Fruit fly (Drosophila melanogaster) whole organism, embryonic: Measurements from ENCODE around the gene 14-3-3epsilon.

Source experiments
- Aef1 ChIP-seq: fragments of 200-800 bp; sonication (Bioruptor generic); IDR thresholded peaks from 3 replicates; pipeline ENCODE4 v1.3.6; 2022; ENCODE audit warnings: missing biosample characterization, missing genetic modification characterization
- Atf-2 ChIP-seq: fragments of 200-800 bp; sonication (Bioruptor generic); optimal IDR thresholded peaks from 2 replicates; lab custom pipeline; 2016; ENCODE audit warnings: missing biosample characterization, missing genetic modification characterization
- Atf6 ChIP-seq: fragments of 200-800 bp; sonication (Bioruptor generic); IDR thresholded peaks from 2 replicates; pipeline ENCODE4 v1.3.6; 2022; ENCODE audit warnings: missing biosample characterization, missing genetic modification characterization
- CG10959 ChIP-seq: fragments of 200-800 bp; sonication (Bioruptor generic); IDR thresholded peaks from 2 replicates; pipeline ENCODE4 v1.3.6; 2022; ENCODE audit warnings: missing biosample characterization, missing genetic modification characterization
- CG11560 ChIP-seq: fragments of 200-800 bp; sonication (Bioruptor generic); IDR thresholded peaks from 3 replicates; pipeline ENCODE4 v1.3.6; 2022; ENCODE audit warnings: missing biosample characterization, missing genetic modification characterization
- CG12071 ChIP-seq: fragments of 200-800 bp; sonication (Bioruptor generic); optimal IDR thresholded peaks from 3 replicates; lab custom pipeline; 2018; ENCODE audit warnings: missing biosample characterization, mild to moderate bottlenecking, missing genetic modification characterization
- CG12299 ChIP-seq: fragments of 200-800 bp; sonication (Bioruptor generic); optimal IDR thresholded peaks from 2 replicates; lab custom pipeline; 2018; ENCODE audit warnings: missing biosample characterization, mild to moderate bottlenecking, missing genetic modification characterization
- CG12659 ChIP-seq: fragments of 200-800 bp; sonication (Bioruptor generic); optimal IDR thresholded peaks from 3 replicates; lab custom pipeline; 2017; ENCODE audit warnings: mild to moderate bottlenecking, missing biosample characterization, missing genetic modification reagents, missing genetic modification characterization
- CG12744 ChIP-seq: fragments of 200-800 bp; sonication (Bioruptor generic); optimal IDR thresholded peaks from 2 replicates; lab custom pipeline; 2016; ENCODE audit warnings: missing biosample characterization, missing genetic modification characterization
- CG12769 ChIP-seq: fragments of 200-800 bp; sonication (Bioruptor generic); optimal IDR thresholded peaks from 2 replicates; lab custom pipeline; 2019; ENCODE audit warnings: missing biosample characterization, mild to moderate bottlenecking, missing genetic modification characterization, moderate library complexity
- CG15011 ChIP-seq: fragments of 200-800 bp; sonication (Bioruptor generic); optimal IDR thresholded peaks from 3 replicates; lab custom pipeline; 2018; ENCODE audit warnings: missing biosample characterization, mild to moderate bottlenecking, missing genetic modification characterization
- CG15269 ChIP-seq: fragments of 200-800 bp; sonication (Bioruptor generic); optimal IDR thresholded peaks from 2 replicates; lab custom pipeline; 2018; ENCODE audit warnings: missing biosample characterization, mild to moderate bottlenecking, missing genetic modification characterization, moderate library complexity
- CG17385 ChIP-seq: fragments of 200-800 bp; sonication (Bioruptor generic); optimal IDR thresholded peaks from 3 replicates; lab custom pipeline; 2018; ENCODE audit warnings: missing biosample characterization, mild to moderate bottlenecking, missing genetic modification characterization
- CG17912 ChIP-seq: fragments of 200-800 bp; sonication (Bioruptor generic); optimal IDR thresholded peaks from 2 replicates; lab custom pipeline; 2018; ENCODE audit warnings: missing biosample characterization, mild to moderate bottlenecking, missing genetic modification characterization
- CG18476 ChIP-seq: fragments of 200-800 bp; sonication (Bioruptor generic); optimal IDR thresholded peaks from 2 replicates; lab custom pipeline; 2016; ENCODE audit warnings: missing biosample characterization, mild to moderate bottlenecking, missing genetic modification characterization
- CG2120 ChIP-seq: fragments of 200-800 bp; sonication (Bioruptor generic); optimal IDR thresholded peaks from 3 replicates; lab custom pipeline; 2016; ENCODE audit warnings: missing biosample characterization, missing genetic modification characterization
- CG2202 ChIP-seq: fragments of 200-800 bp; sonication (Bioruptor generic); optimal IDR thresholded peaks from 2 replicates; lab custom pipeline; 2018; ENCODE audit warnings: missing biosample characterization, mild to moderate bottlenecking, missing genetic modification characterization
- CG31388 ChIP-seq: fragments of 200-800 bp; sonication (Bioruptor generic); optimal IDR thresholded peaks from 2 replicates; lab custom pipeline; 2016; ENCODE audit warnings: missing biosample characterization, missing genetic modification characterization
- CG33557 ChIP-seq: fragments of 200-800 bp; sonication (Bioruptor generic); optimal IDR thresholded peaks from 2 replicates; lab custom pipeline; 2019; ENCODE audit warnings: missing biosample characterization, mild to moderate bottlenecking, missing genetic modification characterization, moderate library complexity
- CG4617 ChIP-seq: fragments of 200-800 bp; sonication (Bioruptor generic); optimal IDR thresholded peaks from 3 replicates; lab custom pipeline; 2016; ENCODE audit warnings: missing biosample characterization, missing genetic modification characterization, borderline replicate concordance
- CG6175 ChIP-seq: fragments of 200-800 bp; sonication (Bioruptor generic); IDR thresholded peaks from 3 replicates; pipeline ENCODE4 v1.3.6; 2022; ENCODE audit warnings: missing biosample characterization, missing genetic modification characterization
- CG6683 ChIP-seq: fragments of 200-800 bp; sonication (Bioruptor generic); optimal IDR thresholded peaks from 2 replicates; lab custom pipeline; 2017; ENCODE audit warnings: missing biosample characterization, mild to moderate bottlenecking, missing genetic modification characterization, missing genetic modification reagents
- CG6765 ChIP-seq: fragments of 200-800 bp; sonication (Bioruptor generic); optimal IDR thresholded peaks from 3 replicates; lab custom pipeline; 2017; ENCODE audit warnings: missing biosample characterization, mild to moderate bottlenecking, missing genetic modification characterization
- CG7745 ChIP-seq: fragments of 200-800 bp; sonication (Bioruptor generic); optimal IDR thresholded peaks from 2 replicates; lab custom pipeline; 2018; ENCODE audit warnings: missing biosample characterization, mild to moderate bottlenecking, missing genetic modification characterization, moderate library complexity
- CG7839 ChIP-seq: fragments of 200-800 bp; sonication (Bioruptor generic); optimal IDR thresholded peaks from 3 replicates; lab custom pipeline; 2018; ENCODE audit warnings: missing biosample characterization, mild to moderate bottlenecking, missing genetic modification characterization, moderate library complexity
- CG7987 ChIP-seq: fragments of 200-800 bp; sonication (Bioruptor generic); optimal IDR thresholded peaks from 2 replicates; lab custom pipeline; 2018; ENCODE audit warnings: missing biosample characterization, mild to moderate bottlenecking, missing genetic modification characterization, moderate library complexity
- CG8290 ChIP-seq, 3 experiments: fragments of 200-800 bp; sonication (Bioruptor generic); optimal IDR thresholded peaks; 2 replicates each; lab custom pipeline; 2016 to 2019; ENCODE audit warnings: missing biosample characterization in 3 of 3, missing genetic modification characterization in 3 of 3, mild to moderate bottlenecking in 2 of 3, moderate library complexity in 1 of 3
- D19A ChIP-seq: fragments of 200-800 bp; optimal IDR thresholded peaks from 3 replicates; lab custom pipeline; 2019; ENCODE audit warnings: missing biosample characterization, mild to moderate bottlenecking, missing genetic modification characterization, moderate library complexity
- Dbx ChIP-seq: fragments of 200-800 bp; sonication (Bioruptor generic); IDR thresholded peaks from 3 replicates; pipeline ENCODE4 v1.3.6; 2022; ENCODE audit warnings: missing biosample characterization, missing genetic modification characterization
- Dek ChIP-seq: fragments of 200-800 bp; sonication (Bioruptor generic); optimal IDR thresholded peaks from 3 replicates; lab custom pipeline; 2019; ENCODE audit warnings: missing biosample characterization, mild to moderate bottlenecking, missing genetic modification characterization, moderate library complexity
- Elba2 ChIP-seq: fragments of 200-800 bp; sonication (Bioruptor generic); optimal IDR thresholded peaks from 3 replicates; lab custom pipeline; 2016; ENCODE audit warnings: missing biosample characterization, missing genetic modification characterization
- Hmr ChIP-seq: fragments of 200-800 bp; sonication (Bioruptor generic); optimal IDR thresholded peaks from 3 replicates; lab custom pipeline; 2017; ENCODE audit warnings: mild to moderate bottlenecking, missing biosample characterization, missing genetic modification reagents, missing genetic modification characterization
- Kr ChIP-seq: fragments of 200-800 bp; sonication (Bioruptor generic); optimal IDR thresholded peaks from 2 replicates; lab custom pipeline; 2017; ENCODE audit warnings: missing biosample characterization, mild to moderate bottlenecking, missing genetic modification characterization
- Med ChIP-seq: fragments of 200-800 bp; sonication (Bioruptor generic); peaks from one replicate; lab custom pipeline; 2016; ENCODE audit warnings: missing biosample characterization, missing genetic modification characterization, mild to moderate bottlenecking, inconsistent platforms, moderate library complexity
- Meics ChIP-seq: fragments of 200-800 bp; sonication (Bioruptor generic); optimal IDR thresholded peaks from 2 replicates; lab custom pipeline; 2017; ENCODE audit warnings: missing biosample characterization, mild to moderate bottlenecking, missing genetic modification characterization
- NC2α ChIP-seq: fragments of 200-800 bp; sonication (Bioruptor generic); optimal IDR thresholded peaks from 2 replicates; lab custom pipeline; 2016; ENCODE audit warnings: missing biosample characterization, missing genetic modification characterization
- aop ChIP-seq: fragments of 200-800 bp; sonication (Bioruptor generic); IDR thresholded peaks from 2 replicates; pipeline ENCODE4 v1.3.6; 2022; ENCODE audit warnings: missing biosample characterization, missing genetic modification characterization
- ase ChIP-seq: fragments of 200-800 bp; sonication (Bioruptor generic); IDR thresholded peaks from 3 replicates; pipeline ENCODE4 v1.3.6; 2022; ENCODE audit warnings: missing biosample characterization, missing genetic modification characterization
- ato ChIP-seq: fragments of 200-800 bp; sonication (Bioruptor generic); IDR thresholded peaks from 2 replicates; pipeline ENCODE4 v1.3.6; 2022; ENCODE audit warnings: missing biosample characterization, missing genetic modification characterization; ENCODE audit not compliant: partially characterized antibody
- chinmo ChIP-seq: fragments of 200-800 bp; sonication (Bioruptor generic); IDR thresholded peaks from 4 replicates; pipeline ENCODE4 v1.3.6; 2022; ENCODE audit warnings: missing biosample characterization, missing genetic modification characterization; ENCODE audit not compliant: partially characterized antibody
- her ChIP-seq: fragments of 200-800 bp; sonication (Bioruptor generic); optimal IDR thresholded peaks from 2 replicates; lab custom pipeline; 2016; ENCODE audit warnings: missing biosample characterization, missing genetic modification characterization
- knrl ChIP-seq: fragments of 200-800 bp; sonication (Bioruptor generic); IDR thresholded peaks from 3 replicates; pipeline ENCODE4 v1.3.6; 2022; ENCODE audit warnings: missing biosample characterization, missing genetic modification characterization; ENCODE audit not compliant: partially characterized antibody
- mirr ChIP-seq: fragments of 200-800 bp; sonication (Bioruptor generic); optimal IDR thresholded peaks from 3 replicates; lab custom pipeline; 2018; ENCODE audit warnings: missing biosample characterization, mild to moderate bottlenecking, missing genetic modification characterization
- nau ChIP-seq: fragments of 200-800 bp; sonication (Bioruptor generic); optimal IDR thresholded peaks from 3 replicates; lab custom pipeline; 2017; ENCODE audit warnings: missing biosample characterization, mild to moderate bottlenecking, missing genetic modification characterization, missing genetic modification reagents
- nerfin-1 ChIP-seq: fragments of 200-800 bp; sonication (Bioruptor generic); optimal IDR thresholded peaks from 3 replicates; lab custom pipeline; 2019; ENCODE audit warnings: missing biosample characterization, mild to moderate bottlenecking, missing genetic modification characterization, moderate library complexity
- pan ChIP-seq, 4 experiments: fragments of >200 bp in 3 of 4; fragments of 200-800 bp in 1 of 4; sonication (Bioruptor generic) in 1 of 4; optimal IDR thresholded peaks in 3 of 4; IDR thresholded peaks in 1 of 4; 2 replicates each; pipeline versions ENCODE4 v1.3.6 to Lab custom; 2017 to 2022; ENCODE audit warnings: missing biosample characterization in 2 of 4, missing genetic modification characterization in 2 of 4, mixed read lengths in 1 of 4
- sd ChIP-seq: fragments of 200-800 bp; sonication (Bioruptor generic); optimal IDR thresholded peaks from 3 replicates; lab custom pipeline; 2018; ENCODE audit warnings: missing biosample characterization, mild to moderate bottlenecking, missing genetic modification characterization, moderate library complexity
- toy ChIP-seq: fragments of 200-800 bp; sonication (Bioruptor generic); IDR thresholded peaks from 2 replicates; pipeline ENCODE4 v1.3.6; 2022; ENCODE audit warnings: missing biosample characterization, missing genetic modification characterization
- z ChIP-seq: fragments of 200-800 bp; sonication (Bioruptor generic); IDR thresholded peaks from 3 replicates; pipeline ENCODE4 v1.3.6; 2022; ENCODE audit warnings: missing biosample characterization, missing genetic modification characterization
- zfh1 ChIP-seq: fragments of 200-800 bp; sonication (Bioruptor generic); IDR thresholded peaks from 3 replicates; pipeline ENCODE4 v1.3.6; 2022; ENCODE audit warnings: missing biosample characterization, missing genetic modification characterization

14-3-3epsilon gene

DNA sequence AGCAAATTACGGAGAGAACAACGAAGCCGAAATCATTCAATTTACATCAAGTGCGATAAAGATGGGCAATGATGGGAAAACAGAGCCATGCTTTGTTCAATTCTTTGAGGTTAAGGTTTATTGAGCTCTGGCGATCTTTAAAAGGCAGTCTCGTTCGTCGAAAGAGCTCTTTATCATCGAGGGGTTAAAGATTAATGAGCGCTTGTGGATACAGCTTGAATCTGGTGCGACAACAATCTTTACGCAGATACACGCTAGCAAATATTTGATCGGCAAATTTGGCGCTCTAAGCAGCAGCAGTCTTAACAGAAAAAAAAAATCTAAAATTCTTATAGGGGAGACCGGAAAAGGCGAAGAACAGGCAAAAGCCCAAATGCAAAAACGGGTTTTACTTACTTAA lies 53.8 kb downstream of the 14-3-3epsilon start (continued):
- TF ChIP-seq pan (optimal IDR thresholded peaks at IDR 0.05; lab: Kevin White, UChicago) (no peak), pan (GFP tag; optimal IDR thresholded peaks at IDR 0.05 in 1 of 2, IDR thresholded peaks at IDR 0.05 in 1 of 2) (peak in 1 of 2 experiments; percentile 7), CG15011 (GFP tag; lab: Kevin White, UChicago) (no peak), Dbx (GFP tag; lab: Robert Waterston, UW) (no peak), sd (tag; lab: Kevin White, UChicago) (no peak), CG11560 (tag; lab: Robert Waterston, UW) (no peak), Hmr (GFP tag; lab: Kevin White, UChicago) (peak; percentile 74), Elba2 (GFP tag; lab: Kevin White, UChicago) (no peak), ato (GFP tag; lab: Robert Waterston, UW) (no peak), nau (no peak), CG7987 (GFP tag; lab: Kevin White, UChicago) (no peak), CG17385 (peak; percentile 18), CG7745 (tag; lab: Kevin White, UChicago) (no peak), CG6765 (GFP tag; lab: Kevin White, UChicago) (peak; percentile 53), CG12744 (GFP tag; lab: Kevin White, UChicago) (no peak), zfh1 (GFP tag; lab: Robert Waterston, UW) (no peak), Aef1 (GFP tag; lab: Robert Waterston, UW) (no peak), toy (GFP tag; lab: Robert Waterston, UW) (no peak), CG15269 (tag; lab: Kevin White, UChicago) (peak; percentile 12), mirr (peak; percentile 8), CG12769 (tag; lab: Kevin White, UChicago) (peak; percentile 23), CG6175 (no peak), D19A (tag; lab: Kevin White, UChicago) (no peak), Dek (peak; percentile 20), CG12299 (tag; lab: Kevin White, UChicago) (no peak), NC2α (GFP tag; lab: Kevin White, UChicago) (no peak), aop (GFP tag; lab: Robert Waterston, UW) (no peak), chinmo (GFP tag; lab: Robert Waterston, UW) (0 out of 4 replicates have a peak, but pooled peaks have one; percentile 35), CG2202 (tag; lab: Kevin White, UChicago) (no peak), CG8290 (GFP tag; optimal IDR thresholded peaks at IDR 0.05; lab: Kevin White, UChicago) (no peak), CG8290 (tag; optimal IDR thresholded peaks at IDR 0.05; lab: Kevin White, UChicago) (peak in 1 of 2 experiments; percentile 46), Atf6 (GFP tag; lab: Robert Waterston, UW) (peak; percentile 61), Atf-2 (GFP tag; lab: Kevin White, UChicago) (no peak), CG18476 (GFP tag; lab: Kevin White, UChicago) (no peak), knrl (GFP tag; lab: Robert Waterston, UW) (no peak), Med (GFP tag; lab: Kevin White, UChicago) (peak; percentile 78), CG17912 (no peak), ase (GFP tag; lab: Robert Waterston, UW) (no peak), Meics (GFP tag; lab: Kevin White, UChicago) (peak; percentile 33), CG12071 (GFP tag; lab: Kevin White, UChicago) (peak; percentile 10), her (GFP tag; lab: Kevin White, UChicago) (peak; percentile 3), CG31388 (GFP tag; lab: Kevin White, UChicago) (no peak), CG10959 (GFP tag; lab: Robert Waterston, UW) (no peak), z (no peak), CG6683 (peak; percentile 4), CG33557 (GFP tag; lab: Kevin White, UChicago) (no peak), CG7839 (tag; lab: Kevin White, UChicago) (peak; percentile 1), CG2120 (peak; percentile 47), Kr (GFP tag; lab: Kevin White, UChicago) (no peak), CG12659 (GFP tag; lab: Kevin White, UChicago) (peak; percentile 13), CG4617 (no peak), nerfin-1 (tag; lab: Kevin White, UChicago) (no peak)
